Worm (Caenorhabditis elegans) whole organism, young adult: ENCODE results near the gene eff-1.

Experiments
- F10E7.11 ChIP-seq: sonication (generic microtip); optimal IDR thresholded peaks from 2 replicates; lab custom pipeline; 2017; ENCODE audit warnings: mild to moderate bottlenecking, missing genetic modification characterization, moderate library complexity, missing compliant biosample characterization
- F52B5.7 ChIP-seq: sonication (generic microtip); optimal IDR thresholded peaks from 2 replicates; lab custom pipeline; 2016; ENCODE audit warnings: mild to moderate bottlenecking, missing genetic modification characterization, missing compliant biosample characterization
- K11D2.4 ChIP-seq: fragments of 200-800 bp; sonication (Bioruptor generic); IDR thresholded peaks from 2 replicates; pipeline ENCODE4 v1.3.6; 2022; ENCODE audit warnings: missing genetic modification reagents, missing genetic modification characterization, missing compliant biosample characterization
- T26A5.8 ChIP-seq: sonication (generic microtip); optimal IDR thresholded peaks from 2 replicates; lab custom pipeline; 2016; ENCODE audit warnings: missing genetic modification characterization, missing compliant biosample characterization
- Y53F4B.3 ChIP-seq: fragments of 200-800 bp; sonication (Bioruptor generic); IDR thresholded peaks from 2 replicates; pipeline ENCODE4 v1.3.6; 2022; ENCODE audit warnings: missing genetic modification reagents, missing genetic modification characterization, missing compliant biosample characterization
- Y67H2A.10 ChIP-seq: fragments of 200-800 bp; sonication (Bioruptor generic); conservative IDR thresholded peaks from 2 replicates; pipeline ENCODE4 v1.3.6; 2022; ENCODE audit warnings: missing genetic modification reagents, missing genetic modification characterization, missing compliant biosample characterization
- Y95B8A.8 ChIP-seq: fragments of 200-800 bp; sonication (Bioruptor generic); IDR thresholded peaks from 2 replicates; pipeline ENCODE4 v1.3.6; 2022; ENCODE audit warnings: missing genetic modification reagents, missing genetic modification characterization, missing compliant biosample characterization
- akir-1 ChIP-seq: fragments of 200-800 bp; sonication (Bioruptor generic); optimal IDR thresholded peaks from 2 replicates; lab custom pipeline; 2018; ENCODE audit warnings: mild to moderate bottlenecking, missing genetic modification characterization, moderate library complexity, missing compliant biosample characterization
- ama-1 ChIP-seq, 3 experiments: fragments of 150-350 bp in 1 of 3; sonication (generic microtip) in 2 of 3; optimal IDR thresholded peaks; 2 replicates each; lab custom pipeline; 2014 to 2018; ENCODE audit warnings: missing biosample characterization in 2 of 3, missing genetic modification characterization in 2 of 3, missing genetic modification reagents in 2 of 3
- athp-1 ChIP-seq: sonication (generic microtip); optimal IDR thresholded peaks from 2 replicates; lab custom pipeline; 2017; ENCODE audit warnings: mild to moderate bottlenecking, missing genetic modification characterization, missing compliant biosample characterization
- attf-3 ChIP-seq: fragments of 200-800 bp; sonication (Bioruptor generic); conservative IDR thresholded peaks from 2 replicates; pipeline ENCODE4 v1.3.6; 2022; ENCODE audit warnings: missing genetic modification reagents, missing genetic modification characterization, missing compliant biosample characterization
- bed-2 ChIP-seq: fragments of 200-800 bp; sonication (Bioruptor generic); IDR thresholded peaks from 2 replicates; pipeline ENCODE4 v1.3.6; 2022; ENCODE audit warnings: missing genetic modification reagents, missing genetic modification characterization, missing compliant biosample characterization
- cebp-1 ChIP-seq, 2 experiments: fragments of 200-800 bp in 1 of 2; sonication (Bioruptor generic) in 1 of 2; sonication (generic microtip) in 1 of 2; IDR thresholded peaks in 1 of 2; optimal IDR thresholded peaks in 1 of 2; 2 replicates each; pipeline versions ENCODE4 v1.3.6 to Lab custom; 2017 to 2022; ENCODE audit warnings: missing compliant biosample characterization in 2 of 2, missing genetic modification characterization in 2 of 2, mild to moderate bottlenecking in 1 of 2, missing genetic modification reagents in 1 of 2, moderate library complexity in 1 of 2
- ceh-40 ChIP-seq: fragments of 200-800 bp; sonication (Bioruptor generic); IDR thresholded peaks from 2 replicates; pipeline ENCODE4 v1.3.6; 2022; ENCODE audit warnings: missing genetic modification characterization, missing compliant biosample characterization
- ceh-58 ChIP-seq: fragments of 200-800 bp; sonication (Bioruptor generic); IDR thresholded peaks from 2 replicates; pipeline ENCODE4 v1.3.6; 2022; ENCODE audit warnings: missing genetic modification characterization, missing compliant biosample characterization
- chd-7 ChIP-seq: sonication (generic microtip); optimal IDR thresholded peaks from 2 replicates; lab custom pipeline; 2016; ENCODE audit warnings: mild to moderate bottlenecking, missing genetic modification characterization, moderate library complexity, missing compliant biosample characterization
- die-1 ChIP-seq: sonication (generic microtip); optimal IDR thresholded peaks from 2 replicates; lab custom pipeline; 2016; ENCODE audit warnings: missing genotype, mild to moderate bottlenecking, missing genetic modification characterization, missing compliant biosample characterization
- dox-1 ChIP-seq: fragments of 200-800 bp; sonication (Bioruptor generic); IDR thresholded peaks from 2 replicates; pipeline ENCODE4 v1.3.6; 2022; ENCODE audit warnings: missing genetic modification reagents, missing genetic modification characterization, missing compliant biosample characterization
- dpl-1 ChIP-seq: fragments of 150-350 bp; optimal IDR thresholded peaks from 2 replicates; lab custom pipeline; 2014; ENCODE audit warnings: missing biosample characterization, missing genetic modification reagents, missing genetic modification characterization
- egl-44 ChIP-seq: fragments of 200-800 bp; sonication (Bioruptor generic); IDR thresholded peaks from 2 replicates; pipeline ENCODE4 v1.3.6; 2022; ENCODE audit warnings: missing genetic modification reagents, missing genetic modification characterization, missing compliant biosample characterization
- hmg-1.2 ChIP-seq: fragments of 200-800 bp; sonication (Bioruptor generic); IDR thresholded peaks from 2 replicates; pipeline ENCODE4 v1.3.6; 2022; ENCODE audit warnings: missing genetic modification reagents, missing genetic modification characterization, missing compliant biosample characterization
- hmg-20 ChIP-seq: fragments of 200-800 bp; sonication (Bioruptor generic); IDR thresholded peaks from 2 replicates; pipeline ENCODE4 v1.3.6; 2022; ENCODE audit warnings: missing genetic modification reagents, missing genetic modification characterization, missing compliant biosample characterization
- lin-35 ChIP-seq, 3 experiments: fragments of 150-350 bp in 2 of 3; sonication (generic microtip) in 1 of 3; optimal IDR thresholded peaks; 2 replicates each; lab custom pipeline; 2014 to 2018; ENCODE audit warnings: missing biosample characterization in 3 of 3, missing genetic modification characterization in 3 of 3, missing genetic modification reagents in 3 of 3
- lin-54 ChIP-seq: fragments of 200-800 bp; sonication (Bioruptor generic); optimal IDR thresholded peaks from 2 replicates; lab custom pipeline; 2018; ENCODE audit warnings: mild to moderate bottlenecking, missing genetic modification characterization, missing compliant biosample characterization
- lsl-1 ChIP-seq: fragments of 200-800 bp; sonication (Bioruptor generic); optimal IDR thresholded peaks from 2 replicates; lab custom pipeline; 2018; ENCODE audit warnings: mild to moderate bottlenecking, missing genetic modification characterization, moderate library complexity, missing compliant biosample characterization
- lsy-27 ChIP-seq: sonication (generic microtip); optimal IDR thresholded peaks from 2 replicates; lab custom pipeline; 2017; ENCODE audit warnings: missing genetic modification characterization, mild to moderate bottlenecking, missing compliant biosample characterization, antibody characterized with exemption, missing genotype, borderline replicate concordance; ENCODE audit not compliant: insufficient read depth
- madf-3 ChIP-seq: fragments of 200-800 bp; sonication (Bioruptor generic); IDR thresholded peaks from 2 replicates; pipeline ENCODE4 v1.3.6; 2022; ENCODE audit warnings: missing genetic modification reagents, missing genetic modification characterization, missing compliant biosample characterization
- mcd-1 ChIP-seq: fragments of 200-800 bp; sonication (Bioruptor generic); IDR thresholded peaks from 2 replicates; pipeline ENCODE4 v1.3.6; 2022; ENCODE audit warnings: missing genetic modification reagents, missing genetic modification characterization, missing compliant biosample characterization
- mel-28 ChIP-seq: sonication (generic microtip); optimal IDR thresholded peaks from 2 replicates; lab custom pipeline; 2016; ENCODE audit warnings: borderline replicate concordance, mild to moderate bottlenecking, missing genetic modification characterization, missing compliant biosample characterization
- mxl-1 ChIP-seq: sonication (generic microtip); optimal IDR thresholded peaks from 2 replicates; lab custom pipeline; 2016; ENCODE audit warnings: missing genetic modification characterization, missing compliant biosample characterization
- nhr-27 ChIP-seq: fragments of 200-800 bp; sonication (Bioruptor generic); optimal IDR thresholded peaks from 2 replicates; lab custom pipeline; 2018; ENCODE audit warnings: mild to moderate bottlenecking, missing genetic modification characterization, moderate library complexity, missing compliant biosample characterization
- nhr-90 ChIP-seq: sonication (generic microtip); optimal IDR thresholded peaks from 2 replicates; lab custom pipeline; 2016; ENCODE audit warnings: missing genotype, mild to moderate bottlenecking, missing genetic modification characterization, missing compliant biosample characterization
- rec-8 ChIP-seq, 2 experiments: sonication (generic microtip); optimal IDR thresholded peaks; 2 replicates each; lab custom pipeline; 2016; ENCODE audit warnings: mild to moderate bottlenecking in 2 of 2, missing genetic modification characterization in 2 of 2, missing genetic modification reagents in 2 of 2, missing genotype in 2 of 2, missing biosample characterization in 1 of 2, missing compliant biosample characterization in 1 of 2, moderate library complexity in 1 of 2
- sea-2 ChIP-seq: fragments of 200-800 bp; sonication (Bioruptor generic); IDR thresholded peaks from 2 replicates; pipeline ENCODE4 v1.3.6; 2022; ENCODE audit warnings: missing genetic modification characterization, missing compliant biosample characterization
- somi-1 ChIP-seq: fragments of 200-800 bp; sonication (Bioruptor generic); optimal IDR thresholded peaks from 2 replicates; lab custom pipeline; 2018; ENCODE audit warnings: mild to moderate bottlenecking, missing genetic modification characterization, missing compliant biosample characterization
- sptf-2 ChIP-seq: fragments of 200-800 bp; sonication (Bioruptor generic); optimal IDR thresholded peaks from 2 replicates; lab custom pipeline; 2018; ENCODE audit warnings: mild to moderate bottlenecking, missing genetic modification characterization, missing compliant biosample characterization
- unc-130 ChIP-seq: sonication (generic microtip); optimal IDR thresholded peaks from 2 replicates; lab custom pipeline; 2016; ENCODE audit warnings: missing genetic modification reagents, missing genetic modification characterization, missing compliant biosample characterization
- zim-3 ChIP-seq: sonication (generic microtip); optimal IDR thresholded peaks from 2 replicates; lab custom pipeline; 2017; ENCODE audit warnings: mild to moderate bottlenecking, missing genetic modification characterization, moderate library complexity, missing compliant biosample characterization
- ztf-25 ChIP-seq: fragments of 200-800 bp; sonication (Bioruptor generic); IDR thresholded peaks from 2 replicates; pipeline ENCODE4 v1.3.6; 2022; ENCODE audit warnings: missing genetic modification reagents, missing genetic modification characterization, missing compliant biosample characterization
- ztf-26 ChIP-seq: sonication (generic microtip); optimal IDR thresholded peaks from 2 replicates; lab custom pipeline; 2017; ENCODE audit warnings: missing genetic modification characterization, missing compliant biosample characterization

The eff-1 gene

ce11 chrII:8326228-8326960, 20.1 kb upstream of the eff-1 start (continued):
- no peak for TF ChIP-seq mel-28 (tag; lab: Kevin White, UChicago)
- TF ChIP-seq athp-1 (tag; lab: Kevin White, UChicago): peak; percentile 14
- TF ChIP-seq bed-2 (GFP tag; lab: Robert Waterston, UW): no peak
- 0 out of 2 replicates have a peak, but pooled peaks have one; percentile 48 for TF ChIP-seq ceh-58
- peak; percentile 85 for TF ChIP-seq madf-3
- no peak for TF ChIP-seq cebp-1 (GFP tag; IDR thresholded peaks at IDR 0.05; lab: Robert Waterston, UW)
- peak; percentile 18 for TF ChIP-seq cebp-1 (tag; optimal IDR thresholded peaks at IDR 0.05; lab: Kevin White, UChicago)
- TF ChIP-seq ztf-25 (GFP tag; lab: Robert Waterston, UW): 0 out of 2 replicates have a peak, but pooled peaks have one; percentile 34
- TF ChIP-seq ama-1 (optimal IDR thresholded peaks at IDR 0.05; lab: Kevin White, UChicago): no peak
- TF ChIP-seq ama-1 (GFP tag; optimal IDR thresholded peaks at IDR 0.05; lab: Kevin White, UChicago): peak in 1 of 2 experiments; percentile 43
- TF ChIP-seq ztf-26 (tag; lab: Kevin White, UChicago): no peak
- TF ChIP-seq rec-8 (tag; optimal IDR thresholded peaks at IDR 0.05; lab: Kevin White, UChicago): peak in 1 of 2 experiments; percentile 17

DNA sequence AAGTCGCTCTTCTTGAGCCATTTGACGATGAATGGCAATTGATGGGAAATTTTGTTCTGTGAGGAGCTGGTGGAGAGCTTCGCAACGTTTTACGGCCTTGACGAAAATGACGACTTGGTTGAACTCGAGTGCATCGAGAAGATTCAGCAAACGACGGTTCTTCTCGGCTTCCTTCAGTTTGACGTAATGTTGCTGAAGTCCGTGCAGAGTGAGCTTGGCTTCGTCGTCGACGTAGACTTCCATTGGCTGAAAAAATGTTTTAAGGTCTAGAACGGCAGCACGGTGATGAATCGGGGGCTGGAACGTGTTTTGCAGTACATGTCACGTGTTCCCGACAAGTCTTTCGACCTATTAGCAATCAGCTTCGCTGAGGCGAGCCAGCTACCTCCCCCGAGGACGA, 19.0 kb upstream of the eff-1 start:
- TF ChIP-seq sea-2 (no peak), ama-1 (optimal IDR thresholded peaks at IDR 0.05; lab: Kevin White, UChicago) (no peak), ama-1 (GFP tag; optimal IDR thresholded peaks at IDR 0.05; lab: Kevin White, UChicago) (peak in 1 of 2 experiments; percentile 28), hmg-20 (GFP tag; lab: Robert Waterston, UW) (no peak), akir-1 (GFP tag; lab: Kevin White, UChicago) (no peak), sptf-2 (GFP tag; lab: Kevin White, UChicago) (no peak), madf-3 (no peak)

DNA sequence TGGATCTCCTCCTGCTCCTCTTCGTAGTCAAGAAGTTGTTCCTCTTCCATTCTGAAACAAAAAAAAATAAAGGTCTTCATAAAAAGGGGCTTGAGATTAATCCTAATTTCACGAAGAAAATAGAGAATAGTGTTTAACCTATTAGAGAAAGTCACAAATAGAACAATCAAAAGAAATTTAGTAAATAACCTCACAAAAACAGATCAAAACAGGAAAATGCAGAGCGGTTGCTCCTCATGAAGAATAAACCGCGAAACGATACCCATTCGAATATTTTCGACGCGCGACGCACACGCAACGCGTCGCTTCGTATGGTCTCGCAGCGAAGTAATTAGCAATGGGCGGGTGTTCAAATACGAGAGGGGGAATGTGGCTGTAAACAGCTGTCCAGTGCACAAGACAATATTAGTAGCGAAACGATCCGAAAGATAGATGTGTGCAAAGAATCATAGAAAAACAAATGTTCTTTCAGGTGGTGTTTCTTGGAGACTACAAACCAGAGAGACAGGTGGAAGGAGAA, 17.6 kb upstream of the eff-1 start, which contains the start of gene hel-1:
TSS of gene hel-1 (minus strand) at position 51 of the 520 bp plus-strand sequence.
- TF ChIP-seq nhr-90 (tag; lab: Kevin White, UChicago): no peak
- TF ChIP-seq unc-130 (GFP tag; lab: Kevin White, UChicago): no peak
- no peak for TF ChIP-seq die-1 (tag; lab: Kevin White, UChicago)
- no peak for TF ChIP-seq rec-8 (tag; optimal IDR thresholded peaks at IDR 0.05; lab: Kevin White, UChicago)
- TF ChIP-seq chd-7 (tag; lab: Kevin White, UChicago): no peak
- TF ChIP-seq lsl-1 (GFP tag; lab: Kevin White, UChicago): peak; percentile 51
- TF ChIP-seq egl-44 (GFP tag; lab: Robert Waterston, UW): no peak
- 0 out of 2 replicates have a peak, but pooled peaks have one; percentile 16 for TF ChIP-seq Y67H2A.10 (GFP tag; lab: Robert Waterston, UW)
- TF ChIP-seq F10E7.11 (tag; lab: Kevin White, UChicago): no peak
- no peak for TF ChIP-seq ceh-40 (GFP tag; lab: Robert Waterston, UW)
- no peak for TF ChIP-seq lsy-27
- TF ChIP-seq Y53F4B.3: no peak
- peak; percentile 99 for TF ChIP-seq madf-3
- 0 out of 2 replicates have a peak, but pooled peaks have one; percentile 24 for TF ChIP-seq attf-3 (GFP tag; lab: Robert Waterston, UW)
- peak in 1 of 3 experiments; percentile 90 for TF ChIP-seq lin-35 (GFP tag; optimal IDR thresholded peaks at IDR 0.05; lab: Kevin White, UChicago)
- no peak for TF ChIP-seq mel-28 (tag; lab: Kevin White, UChicago)
- TF ChIP-seq mxl-1 (tag; lab: Kevin White, UChicago): no peak
- 0 out of 2 replicates have a peak, but pooled peaks have one; percentile 27 for TF ChIP-seq K11D2.4 (GFP tag; lab: Robert Waterston, UW)
- TF ChIP-seq dox-1 (GFP tag; lab: Robert Waterston, UW): peak; percentile 42; the same call in 1 of the 2 replicates
- no peak for TF ChIP-seq somi-1
- TF ChIP-seq F52B5.7: no peak
- no peak for TF ChIP-seq sea-2
- peak; percentile 83 for TF ChIP-seq dpl-1
- peak; percentile 92 for TF ChIP-seq lin-54 (GFP tag; lab: Kevin White, UChicago)
- no peak for TF ChIP-seq mcd-1 (GFP tag; lab: Robert Waterston, UW)
- 0 out of 2 replicates have a peak, but pooled peaks have one; percentile 46 for TF ChIP-seq Y95B8A.8 (GFP tag; lab: Robert Waterston, UW)
- peak; percentile 55; the same call in 1 of the 2 replicates for TF ChIP-seq hmg-1.2 (GFP tag; lab: Robert Waterston, UW)
- TF ChIP-seq ama-1 (optimal IDR thresholded peaks at IDR 0.05; lab: Kevin White, UChicago): no peak
- no peak for TF ChIP-seq ama-1 (GFP tag; optimal IDR thresholded peaks at IDR 0.05; lab: Kevin White, UChicago)
- TF ChIP-seq zim-3 (tag; lab: Kevin White, UChicago): no peak
- TF ChIP-seq akir-1 (GFP tag; lab: Kevin White, UChicago): no peak
- TF ChIP-seq T26A5.8 (tag; lab: Kevin White, UChicago): no peak
- TF ChIP-seq nhr-27 (tag; lab: Kevin White, UChicago): no peak
